Fruit fly (Drosophila melanogaster): Measurements from ENCODE around the gene CG43248.

Gene CG43248

dm6 chr3L:15544455-15545415, 13.5 kb upstream of the CG43248 start:
- TF ChIP-seq CG17801 (GFP tag; optimal IDR thresholded peaks at IDR 0.05; ENCODE audit: partially characterized antibody): no peak

DNA sequence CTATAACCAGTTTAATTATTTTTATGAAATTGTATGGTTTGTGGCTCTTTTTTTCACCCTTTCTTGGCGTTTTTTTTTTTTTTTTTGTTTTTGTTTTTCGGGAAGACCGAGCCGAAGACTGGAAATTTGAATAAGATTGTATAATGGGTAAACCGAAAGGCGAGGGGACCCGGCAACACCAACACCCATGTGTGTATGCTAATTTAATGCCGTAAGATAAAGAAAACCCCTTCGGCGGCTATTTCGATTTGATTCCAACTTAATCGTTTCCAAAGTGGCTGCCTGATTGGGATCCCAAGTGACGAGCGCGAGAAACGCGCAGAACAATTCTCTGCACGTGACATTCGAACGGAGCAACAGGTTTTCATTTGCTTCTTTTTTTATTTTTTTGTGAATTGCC, 12.2 kb upstream of the CG43248 start:
- TF ChIP-seq CG17801 (GFP tag; optimal IDR thresholded peaks at IDR 0.05; ENCODE audit: partially characterized antibody): no peak

dm6 chr3L:15543049-15543448, 11.8 kb upstream of the CG43248 start:
- peak; percentile 21 for TF ChIP-seq CG17801 (GFP tag; optimal IDR thresholded peaks at IDR 0.05; ENCODE audit: partially characterized antibody)

- no peak for TF ChIP-seq CG17801 (GFP tag; optimal IDR thresholded peaks at IDR 0.05; ENCODE audit: partially characterized antibody)
These were observed 10.0 kb upstream of the CG43248 start for dm6 chr3L:15541281-15541680.

- no peak for TF ChIP-seq CG17801 (GFP tag; optimal IDR thresholded peaks at IDR 0.05; ENCODE audit: partially characterized antibody)
These were observed 9.4 kb upstream of the CG43248 start for dm6 chr3L:15540682-15541081.

- peak; percentile 17 for TF ChIP-seq CG17801 (GFP tag; optimal IDR thresholded peaks at IDR 0.05; ENCODE audit: partially characterized antibody)
These were observed 8.7 kb upstream of the CG43248 start for dm6 chr3L:15539903-15540409.

dm6 chr3L:15538582-15539490, 7.6 kb upstream of the CG43248 start:
- no peak for TF ChIP-seq CG17801 (GFP tag; optimal IDR thresholded peaks at IDR 0.05; ENCODE audit: partially characterized antibody)

dm6 chr3L:15537916-15538581, 6.8 kb upstream of the CG43248 start:
- TF ChIP-seq CG17801 (GFP tag; optimal IDR thresholded peaks at IDR 0.05; ENCODE audit: partially characterized antibody): no peak

DNA sequence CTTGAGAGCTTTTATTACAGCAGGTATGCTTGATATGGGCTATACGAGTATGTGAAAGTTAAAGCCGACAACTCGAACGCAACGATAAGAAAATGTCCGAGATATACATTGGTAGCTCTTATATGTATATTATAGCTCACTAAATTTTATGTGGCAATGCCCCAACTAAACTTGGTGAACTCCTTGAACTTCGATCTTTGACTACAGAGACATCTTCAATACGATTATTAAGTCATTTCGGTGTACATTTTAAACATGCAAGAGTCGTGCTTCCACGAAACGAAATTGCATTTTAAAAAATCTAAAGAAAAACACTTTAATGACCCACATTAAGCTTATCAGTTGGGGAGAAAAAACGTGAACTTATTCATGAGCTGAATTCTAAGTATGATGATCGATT, 5.3 kb upstream of the CG43248 start:
- TF ChIP-seq CG17801 (GFP tag; optimal IDR thresholded peaks at IDR 0.05; ENCODE audit: partially characterized antibody): no peak

- TF ChIP-seq CG17801 (GFP tag; optimal IDR thresholded peaks at IDR 0.05; ENCODE audit: partially characterized antibody): no peak
These were observed 4.5 kb upstream of the CG43248 start for dm6 chr3L:15535800-15536225.

DNA sequence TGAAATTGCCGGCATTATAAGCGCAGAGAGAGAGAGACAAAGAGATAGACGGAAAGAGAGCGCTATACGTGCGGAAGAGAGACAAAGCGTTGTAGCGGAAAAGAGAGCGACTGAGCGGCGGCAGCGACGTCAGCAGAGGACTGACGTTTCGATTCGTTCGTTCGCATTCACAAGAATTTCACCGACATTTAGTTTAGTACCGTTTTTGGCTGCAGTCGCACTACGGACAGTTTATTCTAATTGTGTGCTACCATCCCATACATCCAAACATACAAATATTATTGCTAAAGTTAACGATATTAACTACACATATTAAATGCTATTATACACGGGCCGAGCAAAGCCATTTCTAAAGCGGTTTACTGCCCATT, 3.9 kb upstream of the CG43248 start, which contains the start of gene CrebA:
CrebA (plus strand) TSS at position 168 of the 371 bp plus-strand sequence.
- TF ChIP-seq CG17801 (GFP tag; optimal IDR thresholded peaks at IDR 0.05; ENCODE audit: partially characterized antibody): peak; percentile 1

DNA sequence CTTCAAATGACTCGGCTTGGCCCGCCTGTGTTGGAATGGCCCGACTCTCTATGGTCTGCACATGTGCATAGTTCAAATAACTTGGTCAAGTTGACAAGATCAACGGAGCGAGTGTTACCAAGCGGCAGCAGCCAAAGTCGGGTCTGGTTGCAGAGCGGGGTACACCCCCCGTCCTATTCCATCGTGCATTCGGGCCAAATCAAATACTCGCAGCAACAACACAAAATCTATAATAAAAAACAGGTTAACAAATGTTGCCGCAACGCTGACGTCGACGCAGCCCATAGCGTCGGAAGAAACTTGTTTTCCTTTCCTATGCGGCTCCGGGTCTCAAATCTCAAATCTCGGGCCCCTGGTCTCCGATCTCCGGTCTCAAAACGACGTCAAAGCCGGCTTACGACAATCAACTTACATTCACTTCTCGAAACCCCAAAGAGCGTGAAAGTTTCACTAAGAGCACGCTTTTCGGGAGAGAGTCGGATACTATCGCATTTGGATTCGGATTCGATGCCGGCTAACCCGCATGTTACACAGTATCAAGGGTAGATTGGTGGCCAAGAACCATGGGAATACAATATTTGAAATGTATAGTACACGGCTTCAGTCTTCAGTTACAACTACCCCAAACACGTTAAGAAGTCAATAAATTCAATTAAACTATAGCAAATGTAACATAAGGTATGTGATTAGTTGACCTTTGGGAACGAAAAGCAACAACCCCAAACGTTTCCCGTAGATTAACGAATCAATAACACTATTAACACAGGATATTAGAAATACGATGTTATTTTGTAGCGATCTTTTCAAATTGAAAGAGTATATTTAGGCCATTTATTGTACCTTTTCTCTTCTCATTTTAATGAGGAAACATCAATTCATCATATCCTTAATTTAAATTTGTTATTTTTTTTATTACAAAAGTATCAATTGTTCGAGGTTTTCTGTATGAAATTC, 3.3 kb upstream of the CG43248 start:
- TF ChIP-seq CG17801 (GFP tag; optimal IDR thresholded peaks at IDR 0.05; ENCODE audit: partially characterized antibody): no peak

- no peak for TF ChIP-seq CG17801 (GFP tag; optimal IDR thresholded peaks at IDR 0.05; ENCODE audit: partially characterized antibody)
These were observed 2.3 kb upstream of the CG43248 start for dm6 chr3L:15533402-15534129.
